Worm (Caenorhabditis elegans) whole organism, L4 larva: Measurements from ENCODE around the gene E02A10.4.

Experiments used
- F10B5.3 ChIP-seq: sonication (generic microtip); optimal IDR thresholded peaks from 2 replicates; lab custom pipeline; 2016; ENCODE audit warnings: mild to moderate bottlenecking, missing genetic modification characterization, missing compliant biosample characterization
- F37D6.2 ChIP-seq: sonication (generic microtip); optimal IDR thresholded peaks from 2 replicates; lab custom pipeline; 2016; ENCODE audit warnings: mild to moderate bottlenecking, missing genetic modification characterization, missing compliant biosample characterization
- R02D3.7 ChIP-seq: fragments of 150-350 bp; sonication (generic microtip); optimal IDR thresholded peaks from 3 replicates; lab custom pipeline; 2014; ENCODE audit warnings: missing biosample characterization, missing genetic modification characterization
- T20F7.1 ChIP-seq: fragments of 200-800 bp; sonication (Bioruptor generic); optimal IDR thresholded peaks from 2 replicates; lab custom pipeline; 2018; ENCODE audit warnings: mild to moderate bottlenecking, missing genetic modification characterization, missing compliant biosample characterization
- T26A8.4 ChIP-seq: fragments of 200-800 bp; sonication (Bioruptor generic); IDR thresholded peaks from 2 replicates; pipeline ENCODE4 v1.3.6; 2022; ENCODE audit warnings: missing genetic modification characterization, missing compliant biosample characterization
- Y48G9A.11 ChIP-seq: fragments of 200-800 bp; sonication (Bioruptor generic); IDR thresholded peaks from 2 replicates; pipeline ENCODE4 v1.3.6; 2022; ENCODE audit warnings: missing genetic modification reagents, missing genetic modification characterization, missing compliant biosample characterization
- Y5F2A.4 ChIP-seq: fragments of 200-800 bp; sonication (Bioruptor generic); optimal IDR thresholded peaks from 2 replicates; lab custom pipeline; 2018; ENCODE audit warnings: mild to moderate bottlenecking, missing genetic modification characterization, missing compliant biosample characterization
- ZK337.2 ChIP-seq: fragments of 200-800 bp; sonication (Bioruptor generic); IDR thresholded peaks from 2 replicates; pipeline ENCODE4 v1.3.6; 2022; ENCODE audit warnings: missing genetic modification reagents, missing genetic modification characterization, missing compliant biosample characterization
- ZK546.5 ChIP-seq, 2 experiments: sonication (generic microtip); optimal IDR thresholded peaks; 2 replicates each; lab custom pipeline; 2017; ENCODE audit warnings: missing biosample characterization in 2 of 2, missing genetic modification characterization in 2 of 2
- aha-1 ChIP-seq: fragments of 150-350 bp; peaks from one replicate; lab custom pipeline; 2014; ENCODE audit warnings: missing biosample characterization, missing genetic modification characterization
- ama-1 ChIP-seq: fragments of 150-350 bp; optimal IDR thresholded peaks from 2 replicates; lab custom pipeline; 2014; ENCODE audit warnings: inconsistent platforms, mixed read lengths
- ceh-20 ChIP-seq: fragments of 200-800 bp; sonication (Bioruptor generic); IDR thresholded peaks from 2 replicates; pipeline ENCODE4 v1.3.6; 2022; ENCODE audit warnings: missing genetic modification reagents, missing genetic modification characterization, missing compliant biosample characterization
- ceh-28 ChIP-seq: fragments of 150-350 bp; optimal IDR thresholded peaks from 2 replicates; lab custom pipeline; 2014; ENCODE audit warnings: missing biosample characterization, missing genetic modification reagents, missing genetic modification characterization
- ces-1 ChIP-seq: fragments of 150-350 bp; sonication (generic microtip); optimal IDR thresholded peaks from 4 replicates; lab custom pipeline; 2014; ENCODE audit warnings: missing biosample characterization, missing genetic modification reagents, missing genetic modification characterization
- daf-16 ChIP-seq, 3 experiments: sonication (generic microtip); optimal IDR thresholded peaks; 2 replicates each; lab custom pipeline; 2016 to 2017; ENCODE audit warnings: missing genetic modification characterization in 3 of 3, missing genetic modification reagents in 3 of 3, mild to moderate bottlenecking in 2 of 3, missing compliant biosample characterization in 2 of 3, missing biosample characterization in 1 of 3, moderate library complexity in 1 of 3
- daf-19 ChIP-seq: fragments of 200-800 bp; sonication (Bioruptor generic); conservative IDR thresholded peaks from 2 replicates; pipeline ENCODE4 v1.3.6; 2022; ENCODE audit warnings: missing genetic modification characterization, missing compliant biosample characterization
- dmd-9 ChIP-seq: fragments of 200-800 bp; sonication (Bioruptor generic); IDR thresholded peaks from 2 replicates; pipeline ENCODE4 v1.3.6; 2022; ENCODE audit warnings: missing genetic modification reagents, missing genetic modification characterization, missing compliant biosample characterization
- dpl-1 ChIP-seq: fragments of 150-350 bp; optimal IDR thresholded peaks from 2 replicates; lab custom pipeline; 2014; ENCODE audit warnings: missing biosample characterization, missing genetic modification reagents, missing genetic modification characterization
- dve-1 ChIP-seq: sonication (generic microtip); optimal IDR thresholded peaks from 2 replicates; lab custom pipeline; 2017; ENCODE audit warnings: antibody characterized with exemption, mild to moderate bottlenecking, missing genetic modification characterization, missing compliant biosample characterization; ENCODE audit not compliant: insufficient read depth
- egl-43 ChIP-seq: fragments of 200-800 bp; sonication (Bioruptor generic); IDR thresholded peaks from 2 replicates; pipeline ENCODE4 v1.3.6; 2022; ENCODE audit warnings: missing genetic modification reagents, missing genetic modification characterization, missing compliant biosample characterization
- fkh-10 ChIP-seq: fragments of 150-350 bp; optimal IDR thresholded peaks from 2 replicates; lab custom pipeline; 2014; ENCODE audit warnings: missing biosample characterization, missing genetic modification reagents, missing genetic modification characterization
- fos-1 ChIP-seq: fragments of 150-350 bp; optimal IDR thresholded peaks from 2 replicates; lab custom pipeline; 2014; ENCODE audit warnings: missing biosample characterization, missing genetic modification characterization
- gei-8 ChIP-seq: fragments of 200-800 bp; sonication (Bioruptor generic); optimal IDR thresholded peaks from 2 replicates; lab custom pipeline; 2018; ENCODE audit warnings: mild to moderate bottlenecking, missing genetic modification characterization, missing compliant biosample characterization
- hlh-11 ChIP-seq: fragments of 200-800 bp; sonication (Bioruptor generic); optimal IDR thresholded peaks from 2 replicates; lab custom pipeline; 2018; ENCODE audit warnings: mild to moderate bottlenecking, missing genetic modification characterization, missing compliant biosample characterization
- hlh-30 ChIP-seq: sonication (generic microtip); optimal IDR thresholded peaks from 2 replicates; lab custom pipeline; 2017; ENCODE audit warnings: antibody characterized with exemption, mild to moderate bottlenecking, missing genetic modification characterization, missing compliant biosample characterization; ENCODE audit not compliant: insufficient read depth
- hmg-1.1 ChIP-seq: fragments of 200-800 bp; sonication (Bioruptor generic); IDR thresholded peaks from 2 replicates; pipeline ENCODE4 v1.3.6; 2022; ENCODE audit warnings: missing genetic modification reagents, missing genetic modification characterization, missing compliant biosample characterization
- lim-7 ChIP-seq: fragments of 200-800 bp; sonication (Bioruptor generic); IDR thresholded peaks from 2 replicates; pipeline ENCODE4 v1.3.6; 2022; ENCODE audit warnings: missing genetic modification characterization, missing compliant biosample characterization
- lin-1 ChIP-seq: fragments of 200-800 bp; sonication (Bioruptor generic); IDR thresholded peaks from 2 replicates; pipeline ENCODE4 v1.3.6; 2022; ENCODE audit warnings: missing genetic modification reagents, missing genetic modification characterization, missing compliant biosample characterization
- lin-15B ChIP-seq: fragments of 150-350 bp; sonication (generic microtip); optimal IDR thresholded peaks from 3 replicates; lab custom pipeline; 2014; ENCODE audit warnings: missing biosample characterization, missing genetic modification characterization
- lir-3 ChIP-seq: sonication (generic microtip); optimal IDR thresholded peaks from 2 replicates; lab custom pipeline; 2016; ENCODE audit warnings: mild to moderate bottlenecking, missing genetic modification characterization, missing compliant biosample characterization
- lsy-2 ChIP-seq, 2 experiments: fragments of 150-350 bp in 1 of 2; sonication (generic microtip) in 1 of 2; optimal IDR thresholded peaks; 2 replicates each; lab custom pipeline; 2014 to 2017; ENCODE audit warnings: missing biosample characterization in 2 of 2, missing genetic modification characterization in 2 of 2
- madf-5 ChIP-seq, 2 experiments: fragments of 200-800 bp; sonication (Bioruptor generic); IDR thresholded peaks; 2 replicates each; pipeline ENCODE4 v1.3.6; 2022; ENCODE audit warnings: missing compliant biosample characterization in 2 of 2, missing genetic modification characterization in 2 of 2
- madf-9 ChIP-seq: fragments of 200-800 bp; sonication (Bioruptor generic); conservative IDR thresholded peaks from 2 replicates; pipeline ENCODE4 v1.3.6; 2022; ENCODE audit warnings: missing genetic modification reagents, missing genetic modification characterization, missing compliant biosample characterization
- mdl-1 ChIP-seq, 2 experiments: fragments of 150-350 bp in 1 of 2; sonication (generic microtip) in 1 of 2; optimal IDR thresholded peaks; 2 replicates each; lab custom pipeline; 2014 to 2017; ENCODE audit warnings: missing biosample characterization in 2 of 2, missing genetic modification characterization in 2 of 2
- mxl-3 ChIP-seq: fragments of 200-800 bp; sonication (Bioruptor generic); optimal IDR thresholded peaks from 2 replicates; lab custom pipeline; 2018; ENCODE audit warnings: mild to moderate bottlenecking, missing genetic modification characterization, missing compliant biosample characterization
- nhr-10 ChIP-seq: fragments of 150-350 bp; optimal IDR thresholded peaks from 2 replicates; lab custom pipeline; 2014; ENCODE audit warnings: missing biosample characterization, missing genetic modification characterization
- nhr-111 ChIP-seq: fragments of 200-800 bp; sonication (Bioruptor generic); optimal IDR thresholded peaks from 2 replicates; lab custom pipeline; 2018; ENCODE audit warnings: mild to moderate bottlenecking, missing genetic modification characterization, missing compliant biosample characterization
- nhr-237 ChIP-seq: sonication (generic microtip); optimal IDR thresholded peaks from 2 replicates; lab custom pipeline; 2017; ENCODE audit warnings: missing biosample characterization, missing genetic modification characterization
- nhr-25 ChIP-seq: sonication (generic microtip); optimal IDR thresholded peaks from 2 replicates; lab custom pipeline; 2017; ENCODE audit warnings: missing genetic modification characterization, mild to moderate bottlenecking, missing compliant biosample characterization, antibody characterized with exemption, moderate library complexity, borderline replicate concordance; ENCODE audit not compliant: insufficient read depth
- nhr-28 ChIP-seq: fragments of 150-350 bp; optimal IDR thresholded peaks from 2 replicates; lab custom pipeline; 2014; ENCODE audit warnings: missing biosample characterization, missing genetic modification characterization
- nhr-41 ChIP-seq: fragments of 200-800 bp; sonication (Bioruptor generic); IDR thresholded peaks from 2 replicates; pipeline ENCODE4 v1.3.6; 2022; ENCODE audit warnings: missing genetic modification reagents, missing genetic modification characterization, missing compliant biosample characterization
- nhr-48 ChIP-seq: sonication (generic microtip); optimal IDR thresholded peaks from 2 replicates; lab custom pipeline; 2016; ENCODE audit warnings: mild to moderate bottlenecking, missing genetic modification characterization, missing compliant biosample characterization
- pqm-1 ChIP-seq: sonication (generic microtip); optimal IDR thresholded peaks from 2 replicates; lab custom pipeline; 2017; ENCODE audit warnings: missing biosample characterization, missing genetic modification characterization
- rbr-2 ChIP-seq: sonication (generic microtip); optimal IDR thresholded peaks from 2 replicates; lab custom pipeline; 2016; ENCODE audit warnings: missing genotype, missing genetic modification characterization, missing compliant biosample characterization
- set-16 ChIP-seq: fragments of 200-800 bp; sonication (Bioruptor generic); IDR thresholded peaks from 2 replicates; pipeline ENCODE4 v1.3.6; 2022; ENCODE audit warnings: missing genetic modification reagents, missing genetic modification characterization, missing compliant biosample characterization
- tag-97 ChIP-seq: fragments of 200-800 bp; sonication (Bioruptor generic); IDR thresholded peaks from 2 replicates; pipeline ENCODE4 v1.3.6; 2022; ENCODE audit warnings: missing genetic modification characterization, missing compliant biosample characterization
- tra-1 ChIP-seq: fragments of 200-800 bp; sonication (Bioruptor generic); IDR thresholded peaks from 2 replicates; pipeline ENCODE4 v1.3.6; 2022; ENCODE audit warnings: missing genetic modification reagents, missing genetic modification characterization, missing compliant biosample characterization
- unc-130 ChIP-seq: sonication (generic microtip); optimal IDR thresholded peaks from 2 replicates; lab custom pipeline; 2016; ENCODE audit warnings: missing genetic modification reagents, missing genetic modification characterization, missing compliant biosample characterization
- zag-1 ChIP-seq: fragments of 150-350 bp; optimal IDR thresholded peaks from 2 replicates; lab custom pipeline; 2014; ENCODE audit warnings: missing biosample characterization, missing genetic modification characterization
- zfp-2 ChIP-seq: sonication (generic microtip); optimal IDR thresholded peaks from 2 replicates; lab custom pipeline; 2016; ENCODE audit warnings: mild to moderate bottlenecking, missing genetic modification characterization, missing compliant biosample characterization
- zfp-3 ChIP-seq: fragments of 200-800 bp; sonication (Bioruptor generic); conservative IDR thresholded peaks from 2 replicates; pipeline ENCODE4 v1.3.6; 2022; ENCODE audit warnings: missing genetic modification reagents, missing genetic modification characterization, missing compliant biosample characterization
- zip-2 ChIP-seq: fragments of 150-350 bp; optimal IDR thresholded peaks from 2 replicates; lab custom pipeline; 2014; ENCODE audit warnings: missing biosample characterization, missing genetic modification characterization

E02A10.4 gene

ce11 chrV:12532369-12532768 is 35.4 kb downstream of the E02A10.4 start:
- no peak for TF ChIP-seq nhr-10 (tag; lab: Kevin White, UChicago)
- no peak for TF ChIP-seq R02D3.7 (tag; lab: Kevin White, UChicago)
- TF ChIP-seq T26A8.4: no peak
- no peak for TF ChIP-seq lsy-2 (tag; optimal IDR thresholded peaks at IDR 0.05; lab: Kevin White, UChicago)
- no peak for TF ChIP-seq daf-16 (GFP tag; optimal IDR thresholded peaks at IDR 0.05; lab: Kevin White, UChicago)
- peak; percentile 54 for TF ChIP-seq daf-16 (tag; optimal IDR thresholded peaks at IDR 0.05; lab: Kevin White, UChicago)
- peak; percentile 14 for TF ChIP-seq nhr-28
- no peak for TF ChIP-seq lin-1 (GFP tag; lab: Robert Waterston, UW)
- TF ChIP-seq ZK546.5 (tag; optimal IDR thresholded peaks at IDR 0.05; lab: Kevin White, UChicago): no peak
- TF ChIP-seq ceh-20 (GFP tag; lab: Robert Waterston, UW): no peak
- TF ChIP-seq fkh-10 (GFP tag; lab: Kevin White, UChicago): no peak
- no peak for TF ChIP-seq tag-97
- no peak for TF ChIP-seq mdl-1 (tag; optimal IDR thresholded peaks at IDR 0.05; lab: Kevin White, UChicago)
- peak; percentile 19 for TF ChIP-seq dve-1 (tag; lab: Kevin White, UChicago)
- no peak for TF ChIP-seq madf-9 (GFP tag; lab: Robert Waterston, UW)
- no peak for TF ChIP-seq ZK337.2 (GFP tag; lab: Robert Waterston, UW)
- TF ChIP-seq zfp-3 (GFP tag; lab: Robert Waterston, UW): no peak
- TF ChIP-seq set-16: no peak
- no peak for TF ChIP-seq ama-1 (lab: Kevin White, UChicago)
- no peak for TF ChIP-seq lir-3
- TF ChIP-seq fos-1 (tag; lab: Kevin White, UChicago): no peak
- TF ChIP-seq T20F7.1: no peak
- no peak for TF ChIP-seq ces-1 (GFP tag; lab: Kevin White, UChicago)
- TF ChIP-seq hmg-1.1 (GFP tag; lab: Robert Waterston, UW): no peak
- TF ChIP-seq tra-1: no peak
- no peak for TF ChIP-seq Y5F2A.4 (GFP tag; lab: Kevin White, UChicago)
- no peak for TF ChIP-seq Y48G9A.11 (GFP tag; lab: Robert Waterston, UW)
- TF ChIP-seq zag-1: no peak
- no peak for TF ChIP-seq zfp-2 (tag; lab: Kevin White, UChicago)
- TF ChIP-seq egl-43 (GFP tag; lab: Robert Waterston, UW): no peak
- TF ChIP-seq ceh-28 (tag; lab: Kevin White, UChicago): no peak
- no peak for TF ChIP-seq dpl-1 (GFP tag; lab: Kevin White, UChicago)
- TF ChIP-seq unc-130 (GFP tag; lab: Kevin White, UChicago): no peak
- TF ChIP-seq dmd-9 (GFP tag; lab: Robert Waterston, UW): no peak
- peak; percentile 42 for TF ChIP-seq pqm-1 (tag; lab: Kevin White, UChicago)
- TF ChIP-seq nhr-41 (GFP tag; lab: Robert Waterston, UW): no peak
- no peak for TF ChIP-seq daf-19 (GFP tag; lab: Robert Waterston, UW)
- no peak for TF ChIP-seq hlh-30
- no peak for TF ChIP-seq mxl-3
- TF ChIP-seq rbr-2: no peak
- TF ChIP-seq lim-7 (GFP tag; lab: Robert Waterston, UW): no peak
- TF ChIP-seq nhr-48: no peak
- TF ChIP-seq madf-5 (GFP tag; IDR thresholded peaks at IDR 0.05; lab: Robert Waterston, UW): no peak
- no peak for TF ChIP-seq gei-8 (GFP tag; lab: Kevin White, UChicago)
- TF ChIP-seq F37D6.2 (tag; lab: Kevin White, UChicago): no peak
- TF ChIP-seq hlh-11: peak; percentile 10
- TF ChIP-seq F10B5.3 (tag; lab: Kevin White, UChicago): no peak
- TF ChIP-seq zip-2 (tag; lab: Kevin White, UChicago): no peak
- TF ChIP-seq lin-15B (tag; lab: Kevin White, UChicago): no peak
- TF ChIP-seq nhr-111 (GFP tag; lab: Kevin White, UChicago): no peak
- peak; percentile 75 for TF ChIP-seq aha-1 (tag; lab: Kevin White, UChicago)
- no peak for TF ChIP-seq nhr-25
- TF ChIP-seq nhr-237 (tag; lab: Kevin White, UChicago): no peak
